Worm (Caenorhabditis elegans) whole organism, L1 larva: ENCODE results near the gene aagr-2.

Experiments used
- dpl-1 ChIP-seq, 3 experiments: fragments of 150-350 bp in 2 of 3; sonication (generic microtip) in 1 of 3; optimal IDR thresholded peaks; 2 replicates each; lab custom pipeline; 2014 to 2017; ENCODE audit warnings: missing biosample characterization in 3 of 3, missing genetic modification characterization in 3 of 3, missing genetic modification reagents in 3 of 3
- efl-1 ChIP-seq, 4 experiments: fragments of 150-350 bp; optimal IDR thresholded peaks in 3 of 4; peaks in 1 of 4; 1 replicate in 1 of 4; 2 replicates in 3 of 4; lab custom pipeline; 2014; ENCODE audit warnings: missing biosample characterization in 2 of 4, missing genetic modification characterization in 2 of 4, missing genetic modification reagents in 2 of 4
- elt-3 ChIP-seq, 6 experiments: fragments of 150-350 bp in 1 of 6; sonication (generic microtip); optimal IDR thresholded peaks; 2 replicates each; lab custom pipeline; 2017 to 2018; ENCODE audit warnings: missing biosample characterization in 6 of 6, missing genetic modification characterization in 6 of 6, inconsistent platforms in 1 of 6
- lin-35 ChIP-seq, 2 experiments: fragments of 150-350 bp; optimal IDR thresholded peaks; 2 replicates each; lab custom pipeline; 2014; ENCODE audit warnings: missing biosample characterization in 2 of 2, missing genetic modification characterization in 2 of 2, missing genetic modification reagents in 2 of 2
- nhr-28 ChIP-seq: fragments of 150-350 bp; optimal IDR thresholded peaks from 2 replicates; lab custom pipeline; 2014; ENCODE audit warnings: missing biosample characterization, missing genetic modification characterization
- nhr-76 ChIP-seq: sonication (generic microtip); optimal IDR thresholded peaks from 2 replicates; lab custom pipeline; 2017; ENCODE audit warnings: missing biosample characterization, missing genetic modification characterization
- pag-3 ChIP-seq: sonication (generic microtip); optimal IDR thresholded peaks from 2 replicates; lab custom pipeline; 2017; ENCODE audit warnings: missing genetic modification characterization, mild to moderate bottlenecking, missing compliant biosample characterization, antibody characterized with exemption, borderline replicate concordance; ENCODE audit not compliant: insufficient read depth
- rnt-1 ChIP-seq: sonication (generic microtip); optimal IDR thresholded peaks from 2 replicates; lab custom pipeline; 2016; ENCODE audit warnings: mild to moderate bottlenecking, missing genetic modification characterization, moderate library complexity, missing compliant biosample characterization
- snpc-4 ChIP-seq: fragments of 150-350 bp; optimal IDR thresholded peaks from 2 replicates; lab custom pipeline; 2014; ENCODE audit warnings: missing biosample characterization, missing genetic modification characterization
- unc-62 ChIP-seq: fragments of 150-350 bp; optimal IDR thresholded peaks from 2 replicates; lab custom pipeline; 2014; ENCODE audit warnings: missing biosample characterization, missing genetic modification reagents, missing genetic modification characterization
- ztf-4 ChIP-seq: fragments of 150-350 bp; optimal IDR thresholded peaks from 2 replicates; lab custom pipeline; 2014; ENCODE audit warnings: missing biosample characterization, missing genetic modification characterization

- no peak for TF ChIP-seq pag-3 (tag; lab: Kevin White, UChicago)
- no peak for TF ChIP-seq snpc-4 (tag; lab: Kevin White, UChicago)
- TF ChIP-seq efl-1 (optimal IDR thresholded peaks at IDR 0.05; lab: Kevin White, UChicago) = no peak
- TF ChIP-seq efl-1 (GFP tag; optimal IDR thresholded peaks at IDR 0.05 in 1 of 2; lab: Kevin White, UChicago) = peak in 1 of 2 experiments; percentile 85
- no peak for TF ChIP-seq rnt-1 (tag; lab: Kevin White, UChicago)
- TF ChIP-seq dpl-1 (GFP tag; optimal IDR thresholded peaks at IDR 0.05; lab: Kevin White, UChicago) = no peak
- no peak for TF ChIP-seq nhr-76 (tag; lab: Kevin White, UChicago)
- TF ChIP-seq ztf-4 (tag; lab: Kevin White, UChicago) = no peak
- TF ChIP-seq unc-62 (GFP tag; lab: Kevin White, UChicago) = no peak
- TF ChIP-seq nhr-28 (tag; lab: Kevin White, UChicago) = no peak
- no peak for TF ChIP-seq elt-3 (tag; optimal IDR thresholded peaks at IDR 0.05; lab: Kevin White, UChicago)
- peak in 1 of 2 experiments; percentile 60 for TF ChIP-seq lin-35 (GFP tag; optimal IDR thresholded peaks at IDR 0.05; lab: Kevin White, UChicago)
Measured at ce11 chrII:4925198-4925764, at the start of gene aagr-2.
